Fruit fly (Drosophila melanogaster) whole organism, embryonic: Measurements from ENCODE around the gene CG43175.

Experiments used
- ATbp ChIP-seq: fragments of 200-800 bp; sonication (Bioruptor generic); optimal IDR thresholded peaks from 2 replicates; lab custom pipeline; 2017; ENCODE audit warnings: missing biosample characterization, mild to moderate bottlenecking, missing genetic modification characterization, missing genetic modification reagents
- CG10431 ChIP-seq: fragments of 200-800 bp; sonication (Bioruptor generic); optimal IDR thresholded peaks from 3 replicates; lab custom pipeline; 2018; ENCODE audit warnings: missing biosample characterization, mild to moderate bottlenecking, missing genetic modification characterization
- CG11398 ChIP-seq: fragments of 200-800 bp; sonication (Bioruptor generic); optimal IDR thresholded peaks from 2 replicates; lab custom pipeline; 2016; ENCODE audit warnings: missing biosample characterization, missing genetic modification characterization
- CG11456 ChIP-seq: fragments of 200-800 bp; sonication (Bioruptor generic); IDR thresholded peaks from 3 replicates; pipeline ENCODE4 v1.3.6; 2022; ENCODE audit warnings: missing biosample characterization, missing genetic modification characterization
- CG12071 ChIP-seq: fragments of 200-800 bp; sonication (Bioruptor generic); optimal IDR thresholded peaks from 3 replicates; lab custom pipeline; 2018; ENCODE audit warnings: missing biosample characterization, mild to moderate bottlenecking, missing genetic modification characterization
- CG13296 ChIP-seq: fragments of 200-800 bp; sonication (Bioruptor generic); optimal IDR thresholded peaks from 3 replicates; lab custom pipeline; 2018; ENCODE audit warnings: missing biosample characterization, mild to moderate bottlenecking, missing genetic modification characterization
- CG13894 ChIP-seq: fragments of 200-800 bp; sonication (Bioruptor generic); optimal IDR thresholded peaks from 3 replicates; lab custom pipeline; 2018; ENCODE audit warnings: missing biosample characterization, mild to moderate bottlenecking, missing genetic modification characterization, moderate library complexity
- CG1603 ChIP-seq: fragments of 200-800 bp; sonication (Bioruptor generic); optimal IDR thresholded peaks from 2 replicates; lab custom pipeline; 2019; ENCODE audit warnings: missing biosample characterization, mild to moderate bottlenecking, missing genetic modification characterization, moderate library complexity
- CG16779 ChIP-seq: fragments of 200-800 bp; sonication (Bioruptor generic); IDR thresholded peaks from 2 replicates; pipeline ENCODE4 v1.3.6; 2022; ENCODE audit warnings: missing biosample characterization, missing genetic modification characterization
- CG17385 ChIP-seq: fragments of 200-800 bp; sonication (Bioruptor generic); optimal IDR thresholded peaks from 3 replicates; lab custom pipeline; 2018; ENCODE audit warnings: missing biosample characterization, mild to moderate bottlenecking, missing genetic modification characterization
- CG18262 ChIP-seq: fragments of 200-800 bp; optimal IDR thresholded peaks from 3 replicates; lab custom pipeline; 2019; ENCODE audit warnings: missing biosample characterization, mild to moderate bottlenecking, missing genetic modification characterization, moderate library complexity
- CG1832 ChIP-seq: fragments of 200-800 bp; sonication (Bioruptor generic); optimal IDR thresholded peaks from 2 replicates; lab custom pipeline; 2017; ENCODE audit warnings: missing biosample characterization, mild to moderate bottlenecking, missing genetic modification characterization, inconsistent platforms
- CG2129 ChIP-seq: fragments of 200-800 bp; sonication (Bioruptor generic); IDR thresholded peaks from 2 replicates; pipeline ENCODE4 v1.3.6; 2022; ENCODE audit warnings: missing biosample characterization, missing genetic modification characterization; ENCODE audit not compliant: partially characterized antibody
- CG2199 ChIP-seq: fragments of 200-800 bp; sonication (Bioruptor generic); IDR thresholded peaks from 3 replicates; pipeline ENCODE4 v1.3.6; 2022; ENCODE audit warnings: missing biosample characterization, missing genetic modification characterization
- CG3838 ChIP-seq: fragments of 200-800 bp; sonication (Bioruptor generic); optimal IDR thresholded peaks from 3 replicates; lab custom pipeline; 2016; ENCODE audit warnings: missing biosample characterization, missing genetic modification characterization
- CG4360 ChIP-seq: fragments of 200-800 bp; sonication (Bioruptor generic); IDR thresholded peaks from 2 replicates; pipeline ENCODE4 v1.3.6; 2022; ENCODE audit warnings: missing biosample characterization, missing genetic modification characterization
- CG4404 ChIP-seq: fragments of 200-800 bp; sonication (Bioruptor generic); IDR thresholded peaks from 2 replicates; pipeline ENCODE4 v1.3.6; 2022; ENCODE audit warnings: missing biosample characterization, missing genetic modification characterization
- CG6175 ChIP-seq: fragments of 200-800 bp; sonication (Bioruptor generic); IDR thresholded peaks from 3 replicates; pipeline ENCODE4 v1.3.6; 2022; ENCODE audit warnings: missing biosample characterization, missing genetic modification characterization
- CG7357 ChIP-seq: fragments of 200-800 bp; sonication (Bioruptor generic); IDR thresholded peaks from 3 replicates; pipeline ENCODE4 v1.3.6; 2022; ENCODE audit warnings: missing biosample characterization, missing genetic modification characterization
- CG8290 ChIP-seq, 3 experiments: fragments of 200-800 bp; sonication (Bioruptor generic); optimal IDR thresholded peaks; 2 replicates each; lab custom pipeline; 2016 to 2019; ENCODE audit warnings: missing biosample characterization in 3 of 3, missing genetic modification characterization in 3 of 3, mild to moderate bottlenecking in 2 of 3, moderate library complexity in 1 of 3
- CG8944 ChIP-seq: fragments of 200-800 bp; sonication (Bioruptor generic); optimal IDR thresholded peaks from 3 replicates; lab custom pipeline; 2016; ENCODE audit warnings: missing biosample characterization, missing genetic modification characterization
- CG9727 ChIP-seq: fragments of 200-800 bp; sonication (Bioruptor generic); optimal IDR thresholded peaks from 3 replicates; lab custom pipeline; 2017; ENCODE audit warnings: missing biosample characterization, mild to moderate bottlenecking, missing genetic modification characterization
- CTCF ChIP-seq: fragments of 200-800 bp; sonication (Bioruptor generic); optimal IDR thresholded peaks from 2 replicates; lab custom pipeline; 2017; ENCODE audit warnings: missing biosample characterization, mild to moderate bottlenecking, missing genetic modification characterization, moderate library complexity
- Dek ChIP-seq: fragments of 200-800 bp; sonication (Bioruptor generic); optimal IDR thresholded peaks from 3 replicates; lab custom pipeline; 2019; ENCODE audit warnings: missing biosample characterization, mild to moderate bottlenecking, missing genetic modification characterization, moderate library complexity
- HLH3B ChIP-seq: fragments of 200-800 bp; sonication (Bioruptor generic); IDR thresholded peaks from 2 replicates; pipeline ENCODE4 v1.3.6; 2022; ENCODE audit warnings: missing biosample characterization, missing genetic modification characterization
- Hey ChIP-seq: fragments of 200-800 bp; sonication (Bioruptor generic); optimal IDR thresholded peaks from 3 replicates; lab custom pipeline; 2018; ENCODE audit warnings: missing biosample characterization, mild to moderate bottlenecking, missing genetic modification characterization
- Hr39 ChIP-seq: fragments of >200 bp; optimal IDR thresholded peaks from 2 replicates; lab custom pipeline; 2017
- Hsf ChIP-seq: fragments of 200-800 bp; sonication (Bioruptor generic); optimal IDR thresholded peaks from 3 replicates; lab custom pipeline; 2016; ENCODE audit warnings: missing biosample characterization, missing genetic modification characterization
- NFAT ChIP-seq: fragments of 200-800 bp; sonication (Bioruptor generic); IDR thresholded peaks from 2 replicates; pipeline ENCODE4 v1.3.6; 2022; ENCODE audit warnings: missing biosample characterization, missing genetic modification characterization
- Poxn ChIP-seq: fragments of 200-800 bp; sonication (Bioruptor generic); IDR thresholded peaks from 2 replicates; pipeline ENCODE4 v1.3.6; 2022; ENCODE audit warnings: missing biosample characterization, missing genetic modification characterization
- Side ChIP-seq: fragments of 200-800 bp; sonication (Bioruptor generic); optimal IDR thresholded peaks from 2 replicates; lab custom pipeline; 2016; ENCODE audit warnings: missing biosample characterization, missing genetic modification characterization
- Sox100B ChIP-seq: fragments of 200-800 bp; sonication (Bioruptor generic); optimal IDR thresholded peaks from 3 replicates; lab custom pipeline; 2018; ENCODE audit warnings: missing biosample characterization, mild to moderate bottlenecking, missing genetic modification characterization
- Ssrp ChIP-seq: fragments of 200-800 bp; sonication (Bioruptor generic); optimal IDR thresholded peaks from 2 replicates; lab custom pipeline; 2018; ENCODE audit warnings: missing biosample characterization, mild to moderate bottlenecking, missing genetic modification characterization, moderate library complexity
- Usf ChIP-seq: fragments of 200-800 bp; sonication (Bioruptor generic); optimal IDR thresholded peaks from 2 replicates; lab custom pipeline; 2017; ENCODE audit warnings: missing genotype, missing biosample characterization, missing genetic modification characterization
- Vsx1 ChIP-seq: fragments of 200-800 bp; sonication (Bioruptor generic); optimal IDR thresholded peaks from 2 replicates; lab custom pipeline; 2017; ENCODE audit warnings: missing biosample characterization, mild to moderate bottlenecking, missing genetic modification characterization, missing genetic modification reagents
- aop ChIP-seq: fragments of 200-800 bp; sonication (Bioruptor generic); IDR thresholded peaks from 2 replicates; pipeline ENCODE4 v1.3.6; 2022; ENCODE audit warnings: missing biosample characterization, missing genetic modification characterization
- ase ChIP-seq: fragments of 200-800 bp; sonication (Bioruptor generic); IDR thresholded peaks from 3 replicates; pipeline ENCODE4 v1.3.6; 2022; ENCODE audit warnings: missing biosample characterization, missing genetic modification characterization
- chm ChIP-seq: fragments of 200-800 bp; sonication (Bioruptor generic); IDR thresholded peaks from 2 replicates; pipeline ENCODE4 v1.3.6; 2022; ENCODE audit warnings: missing biosample characterization, missing genetic modification characterization
- ci ChIP-seq: fragments of 200-800 bp; sonication (Bioruptor generic); IDR thresholded peaks from 3 replicates; pipeline ENCODE4 v1.3.6; 2022; ENCODE audit warnings: missing biosample characterization, missing genetic modification characterization
- fd96Cb ChIP-seq: fragments of 200-800 bp; sonication (Bioruptor generic); optimal IDR thresholded peaks from 2 replicates; lab custom pipeline; 2018; ENCODE audit warnings: missing biosample characterization, mild to moderate bottlenecking, missing genetic modification characterization, moderate library complexity
- hbn ChIP-seq: fragments of 200-800 bp; sonication (Bioruptor generic); IDR thresholded peaks from 2 replicates; pipeline ENCODE4 v1.3.6; 2022; ENCODE audit warnings: missing biosample characterization, missing genetic modification characterization; ENCODE audit not compliant: partially characterized antibody
- jigr1 ChIP-seq: fragments of 200-800 bp; sonication (Bioruptor generic); IDR thresholded peaks from 3 replicates; pipeline ENCODE4 v1.3.6; 2022; ENCODE audit warnings: missing biosample characterization, missing genetic modification characterization
- kay ChIP-seq: fragments of 200-800 bp; sonication (Bioruptor generic); optimal IDR thresholded peaks from 2 replicates; lab custom pipeline; 2016; ENCODE audit warnings: missing biosample characterization, missing genetic modification characterization
- knrl ChIP-seq: fragments of 200-800 bp; sonication (Bioruptor generic); IDR thresholded peaks from 3 replicates; pipeline ENCODE4 v1.3.6; 2022; ENCODE audit warnings: missing biosample characterization, missing genetic modification characterization; ENCODE audit not compliant: partially characterized antibody
- onecut ChIP-seq: fragments of 200-800 bp; sonication (Bioruptor generic); IDR thresholded peaks from 2 replicates; pipeline ENCODE4 v1.3.6; 2022; ENCODE audit warnings: missing biosample characterization, missing genetic modification characterization
- pzg ChIP-seq: fragments of 200-800 bp; sonication (Bioruptor generic); optimal IDR thresholded peaks from 3 replicates; lab custom pipeline; 2018; ENCODE audit warnings: missing biosample characterization, mild to moderate bottlenecking, missing genetic modification characterization, moderate library complexity
- ranshi ChIP-seq: fragments of 200-800 bp; sonication (Bioruptor generic); IDR thresholded peaks from 2 replicates; pipeline ENCODE4 v1.3.6; 2022; ENCODE audit warnings: missing biosample characterization, missing genetic modification characterization
- run ChIP-seq: fragments of 200-800 bp; sonication (Bioruptor generic); optimal IDR thresholded peaks from 3 replicates; lab custom pipeline; 2018; ENCODE audit warnings: missing biosample characterization, mild to moderate bottlenecking, missing genetic modification characterization
- sd ChIP-seq: fragments of 200-800 bp; sonication (Bioruptor generic); optimal IDR thresholded peaks from 3 replicates; lab custom pipeline; 2018; ENCODE audit warnings: missing biosample characterization, mild to moderate bottlenecking, missing genetic modification characterization, moderate library complexity
- slbo ChIP-seq: fragments of 200-800 bp; sonication (Bioruptor generic); IDR thresholded peaks from 2 replicates; pipeline ENCODE4 v1.3.6; 2022; ENCODE audit warnings: missing biosample characterization, missing genetic modification characterization
- ttk ChIP-seq: fragments of 200-800 bp; sonication (Bioruptor generic); IDR thresholded peaks from 2 replicates; pipeline ENCODE4 v2.1.2; 2022; ENCODE audit warnings: missing biosample characterization, missing genetic modification characterization
- tx ChIP-seq: fragments of 200-800 bp; sonication (Bioruptor generic); optimal IDR thresholded peaks from 2 replicates; lab custom pipeline; 2016; ENCODE audit warnings: missing biosample characterization, missing genetic modification characterization

Gene CG43175

dm6 chr3R:17619726-17620282 lies 10.7 kb upstream of the CG43175 start (continued):
- TF ChIP-seq CG2199 (GFP tag; lab: Robert Waterston, UW), result 0 out of 3 replicates have a peak, but pooled peaks have one; percentile 36
- TF ChIP-seq CTCF (GFP tag; lab: Kevin White, UChicago), result no peak
- TF ChIP-seq Hr39, result no peak
- no peak for TF ChIP-seq Ssrp (tag; lab: Kevin White, UChicago)
- no peak for TF ChIP-seq chm (GFP tag; lab: Robert Waterston, UW)
- TF ChIP-seq fd96Cb, result no peak
- TF ChIP-seq Poxn (GFP tag; lab: Robert Waterston, UW), result no peak
- no peak for TF ChIP-seq onecut (GFP tag; lab: Robert Waterston, UW)
- peak; percentile 39 for TF ChIP-seq Dek (tag; lab: Kevin White, UChicago)
- TF ChIP-seq CG9727 (GFP tag; lab: Kevin White, UChicago), result no peak
- no peak for TF ChIP-seq pzg (GFP tag; lab: Kevin White, UChicago)
- TF ChIP-seq CG8944 (GFP tag; lab: Kevin White, UChicago), result no peak
- no peak for TF ChIP-seq run
- no peak for TF ChIP-seq NFAT
- TF ChIP-seq CG4360, result no peak
- no peak for TF ChIP-seq ranshi
- peak; percentile 23 for TF ChIP-seq CG13894
- TF ChIP-seq hbn (GFP tag; lab: Robert Waterston, UW), result peak; percentile 41; the same call in 1 of the 2 replicates
- TF ChIP-seq Hsf (GFP tag; lab: Kevin White, UChicago), result no peak
- TF ChIP-seq CG7357 (GFP tag; lab: Robert Waterston, UW), result no peak
- peak; percentile 22; the same call in 1 of the 2 replicates for TF ChIP-seq CG2129 (GFP tag; lab: Robert Waterston, UW)
- no peak for TF ChIP-seq CG8290 (GFP tag; optimal IDR thresholded peaks at IDR 0.05; lab: Kevin White, UChicago)
- no peak for TF ChIP-seq CG8290 (tag; optimal IDR thresholded peaks at IDR 0.05; lab: Kevin White, UChicago)
- peak; percentile 46 for TF ChIP-seq CG13296 (GFP tag; lab: Kevin White, UChicago)
- no peak for TF ChIP-seq aop (GFP tag; lab: Robert Waterston, UW)
- TF ChIP-seq CG1832, result no peak
- TF ChIP-seq CG11398 (GFP tag; lab: Kevin White, UChicago), result no peak
- no peak for TF ChIP-seq ATbp (GFP tag; lab: Kevin White, UChicago)
- no peak for TF ChIP-seq CG10431
- no peak for TF ChIP-seq tx (GFP tag; lab: Kevin White, UChicago)
- TF ChIP-seq CG18262 (tag; lab: Kevin White, UChicago), result peak; percentile 49
- TF ChIP-seq sd, result no peak
- TF ChIP-seq Vsx1 (GFP tag; lab: Kevin White, UChicago), result no peak
- TF ChIP-seq CG17385 (GFP tag; lab: Kevin White, UChicago), result no peak
- peak; percentile 80 for TF ChIP-seq knrl (GFP tag; lab: Robert Waterston, UW)
- no peak for TF ChIP-seq ase
- no peak for TF ChIP-seq CG6175
- no peak for TF ChIP-seq CG11456 (GFP tag; lab: Robert Waterston, UW)
- TF ChIP-seq Usf (GFP tag; lab: Kevin White, UChicago), result no peak
- TF ChIP-seq kay, result no peak
- no peak for TF ChIP-seq CG3838
- no peak for TF ChIP-seq CG16779
- TF ChIP-seq Hey (tag; lab: Kevin White, UChicago), result no peak
- no peak for TF ChIP-seq slbo (GFP tag; lab: Robert Waterston, UW)
- TF ChIP-seq ttk (GFP tag; lab: Robert Waterston, UW), result no peak
- no peak for TF ChIP-seq CG4404 (GFP tag; lab: Robert Waterston, UW)
- no peak for TF ChIP-seq ci (GFP tag; lab: Robert Waterston, UW)
- no peak for TF ChIP-seq jigr1 (GFP tag; lab: Robert Waterston, UW)
- TF ChIP-seq Side (GFP tag; lab: Kevin White, UChicago), result no peak
- no peak for TF ChIP-seq Sox100B (GFP tag; lab: Kevin White, UChicago)
- TF ChIP-seq HLH3B (GFP tag; lab: Robert Waterston, UW), result no peak
- peak; percentile 36 for TF ChIP-seq CG12071 (GFP tag; lab: Kevin White, UChicago)
- TF ChIP-seq CG1603 (tag; lab: Kevin White, UChicago), result no peak
